Fruit fly (Drosophila melanogaster) whole organism, pupa: ENCODE results near the gene roq.

Experiments used
- CG13204 ChIP-seq: fragments of 200-800 bp; sonication (Bioruptor generic); optimal IDR thresholded peaks from 2 replicates; lab custom pipeline; 2018; ENCODE audit warnings: missing biosample characterization, mild to moderate bottlenecking, missing genetic modification characterization, moderate library complexity
- CG15710 ChIP-seq: fragments of 200-800 bp; sonication (Bioruptor generic); optimal IDR thresholded peaks from 2 replicates; lab custom pipeline; 2018; ENCODE audit warnings: missing biosample characterization, mild to moderate bottlenecking, missing genetic modification characterization, moderate library complexity
- CG8159 ChIP-seq: fragments of 200-800 bp; sonication (Bioruptor generic); optimal IDR thresholded peaks from 3 replicates; lab custom pipeline; 2018; ENCODE audit warnings: missing biosample characterization, mild to moderate bottlenecking, missing genetic modification characterization, moderate library complexity
- CG9948 ChIP-seq: fragments of 200-800 bp; sonication (Bioruptor generic); optimal IDR thresholded peaks from 2 replicates; lab custom pipeline; 2018; ENCODE audit warnings: missing biosample characterization, mild to moderate bottlenecking, missing genetic modification characterization, moderate library complexity
- EcR ChIP-seq: fragments of 200-800 bp; sonication (Bioruptor generic); optimal IDR thresholded peaks from 3 replicates; lab custom pipeline; 2019; ENCODE audit warnings: missing biosample characterization, missing genetic modification characterization, mild to moderate bottlenecking, moderate library complexity, missing genetic modification reagents
- Pif1B ChIP-seq: fragments of 200-800 bp; sonication (Bioruptor generic); optimal IDR thresholded peaks from 3 replicates; lab custom pipeline; 2016; ENCODE audit warnings: missing biosample characterization, missing genetic modification characterization
- Snoo ChIP-seq: fragments of 200-800 bp; sonication (Bioruptor generic); optimal IDR thresholded peaks from 3 replicates; lab custom pipeline; 2017; ENCODE audit warnings: missing biosample characterization, mild to moderate bottlenecking, missing genetic modification characterization, inconsistent platforms
- rn ChIP-seq: fragments of 200-800 bp; sonication (Bioruptor generic); IDR thresholded peaks from 2 replicates; pipeline ENCODE4 v1.3.6; 2022; ENCODE audit warnings: missing biosample characterization, missing genetic modification characterization

DNA sequence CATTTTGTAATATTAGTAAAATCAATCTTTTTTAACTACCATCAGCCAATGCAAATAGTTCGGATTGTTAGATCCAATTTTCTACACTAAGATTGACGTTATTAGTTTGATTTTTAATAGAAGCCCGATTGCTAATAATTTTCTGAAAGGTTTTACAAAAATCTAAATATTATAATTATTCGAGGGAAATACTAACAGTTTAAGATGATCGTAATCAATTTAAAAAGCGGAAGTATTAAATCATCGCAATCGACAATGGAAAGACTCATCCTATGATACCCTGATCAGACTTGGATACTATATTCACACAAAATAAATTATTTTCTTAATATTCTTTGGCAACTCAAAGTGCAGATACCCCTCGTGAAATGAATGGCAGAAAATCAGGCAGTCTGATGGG is 20.5 kb downstream of the roq start:
- TF ChIP-seq Snoo (tag; lab: Kevin White, UChicago) (no peak), EcR (GFP tag; lab: Kevin White, UChicago) (no peak), CG8159 (tag; lab: Kevin White, UChicago) (peak; percentile 62), CG15710 (tag; lab: Kevin White, UChicago) (peak; percentile 16), CG9948 (tag; lab: Kevin White, UChicago) (peak; percentile 27), Pif1B (GFP tag; lab: Kevin White, UChicago) (no peak), rn (no peak), CG13204 (GFP tag; lab: Kevin White, UChicago) (no peak)
